Worm (Caenorhabditis elegans): Measurements from ENCODE around the gene vti-1.
"Not testable (repeated sequence)": the region's sequence is repeated elsewhere in the genome, so short reads cannot be mapped to it uniquely, and the experiment has no call there.

vti-1 gene

ce11 chrIV:14792602-14793232, 26.3 kb upstream of the vti-1 start, which contains the start of gene gdi-1:
Gene gdi-1, minus strand, starts transcription at chrIV:14792887.
- TF ChIP-seq T22C8.4 (GFP tag; IDR thresholded peaks at IDR 0.05) (no peak), ztf-29 (GFP tag; IDR thresholded peaks at IDR 0.05) (no peak), med-1 (GFP tag; optimal IDR thresholded peaks at IDR 0.05; ENCODE audit: insufficient read depth) (no peak), ztf-23 (GFP tag; IDR thresholded peaks at IDR 0.05) (no peak), cog-1 (tag; optimal IDR thresholded peaks at IDR 0.05) (no peak), flt-1 (GFP tag; IDR thresholded peaks at IDR 0.05) (no peak), tab-1 (GFP tag; IDR thresholded peaks at IDR 0.05) (no peak), ref-1 (GFP tag; conservative IDR thresholded peaks at IDR 0.05) (no peak), klf-2 (GFP tag; conservative IDR thresholded peaks at IDR 0.05) (no peak)

ce11 chrIV:14790579-14790978, 24.1 kb upstream of the vti-1 start:
- TF ChIP-seq cog-1 (tag; optimal IDR thresholded peaks at IDR 0.05) (no peak), T22C8.4 (GFP tag; IDR thresholded peaks at IDR 0.05) (no peak), flt-1 (GFP tag; IDR thresholded peaks at IDR 0.05) (no peak), ztf-29 (GFP tag; IDR thresholded peaks at IDR 0.05) (no peak), ztf-23 (GFP tag; IDR thresholded peaks at IDR 0.05) (no peak), tab-1 (GFP tag; IDR thresholded peaks at IDR 0.05) (no peak), klf-2 (GFP tag; conservative IDR thresholded peaks at IDR 0.05) (no peak), med-1 (GFP tag; optimal IDR thresholded peaks at IDR 0.05; ENCODE audit: insufficient read depth) (no peak), ref-1 (GFP tag; conservative IDR thresholded peaks at IDR 0.05) (no peak)

- TF ChIP-seq med-1 (GFP tag; optimal IDR thresholded peaks at IDR 0.05; ENCODE audit: insufficient read depth): no peak
- no peak for TF ChIP-seq klf-2 (GFP tag; conservative IDR thresholded peaks at IDR 0.05)
- no peak for TF ChIP-seq ztf-23 (GFP tag; IDR thresholded peaks at IDR 0.05)
- TF ChIP-seq ref-1 (GFP tag; conservative IDR thresholded peaks at IDR 0.05): no peak
- TF ChIP-seq cog-1 (tag; optimal IDR thresholded peaks at IDR 0.05): no peak
- no peak for TF ChIP-seq ztf-29 (GFP tag; IDR thresholded peaks at IDR 0.05)
- TF ChIP-seq tab-1 (GFP tag; IDR thresholded peaks at IDR 0.05): no peak
- TF ChIP-seq T22C8.4 (GFP tag; IDR thresholded peaks at IDR 0.05): no peak
- no peak for TF ChIP-seq flt-1 (GFP tag; IDR thresholded peaks at IDR 0.05)
These were observed 20.1 kb upstream of the vti-1 start, which contains the start of gene melo-1 for ce11 chrIV:14786374-14787136. Gene melo-1, plus strand, starts transcription at chrIV:14787031.

ce11 chrIV:14784481-14784880, 18.0 kb upstream of the vti-1 start, which contains the start of gene nlp-56:
Gene nlp-56, minus strand, starts transcription at chrIV:14784737.
- TF ChIP-seq flt-1 (GFP tag; IDR thresholded peaks at IDR 0.05): no peak
- no peak for TF ChIP-seq tab-1 (GFP tag; IDR thresholded peaks at IDR 0.05)
- no peak for TF ChIP-seq T22C8.4 (GFP tag; IDR thresholded peaks at IDR 0.05)
- TF ChIP-seq med-1 (GFP tag; optimal IDR thresholded peaks at IDR 0.05; ENCODE audit: insufficient read depth): no peak
- TF ChIP-seq klf-2 (GFP tag; conservative IDR thresholded peaks at IDR 0.05): no peak
- TF ChIP-seq ztf-29 (GFP tag; IDR thresholded peaks at IDR 0.05): no peak
- TF ChIP-seq ref-1 (GFP tag; conservative IDR thresholded peaks at IDR 0.05): no peak
- TF ChIP-seq cog-1 (tag; optimal IDR thresholded peaks at IDR 0.05): no peak
- no peak for TF ChIP-seq ztf-23 (GFP tag; IDR thresholded peaks at IDR 0.05)

DNA sequence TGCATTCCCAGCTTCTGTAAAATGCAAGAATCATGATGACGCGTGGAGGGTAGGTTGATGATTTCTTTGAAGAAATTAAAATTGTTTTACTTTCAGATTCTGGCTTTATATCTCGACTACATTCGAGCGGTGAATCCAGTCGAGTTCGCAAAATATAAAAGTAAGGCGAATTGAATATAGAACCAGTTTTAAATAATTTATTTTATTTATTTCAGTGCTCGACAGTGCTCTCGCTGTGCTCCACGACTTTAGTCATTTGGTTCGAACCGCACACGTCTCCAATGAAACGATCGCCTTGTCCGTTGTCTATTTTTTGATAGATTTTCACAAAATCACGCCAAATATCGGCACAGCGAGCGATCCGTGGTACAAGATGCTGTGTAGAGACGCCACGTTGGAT, 15.7 kb upstream of the vti-1 start, which contains the start of gene Y57G11C.1130:
Gene Y57G11C.1130, plus strand, starts transcription at position 301 of the 400 bp plus-strand sequence.
- TF ChIP-seq ztf-23 (GFP tag; IDR thresholded peaks at IDR 0.05) (no peak), tab-1 (GFP tag; IDR thresholded peaks at IDR 0.05) (no peak), ztf-29 (GFP tag; IDR thresholded peaks at IDR 0.05) (no peak), flt-1 (GFP tag; IDR thresholded peaks at IDR 0.05) (no peak), klf-2 (GFP tag; conservative IDR thresholded peaks at IDR 0.05) (no peak), cog-1 (tag; optimal IDR thresholded peaks at IDR 0.05) (no peak), med-1 (GFP tag; optimal IDR thresholded peaks at IDR 0.05; ENCODE audit: insufficient read depth) (no peak), T22C8.4 (GFP tag; IDR thresholded peaks at IDR 0.05) (no peak), ref-1 (GFP tag; conservative IDR thresholded peaks at IDR 0.05) (no peak)

DNA sequence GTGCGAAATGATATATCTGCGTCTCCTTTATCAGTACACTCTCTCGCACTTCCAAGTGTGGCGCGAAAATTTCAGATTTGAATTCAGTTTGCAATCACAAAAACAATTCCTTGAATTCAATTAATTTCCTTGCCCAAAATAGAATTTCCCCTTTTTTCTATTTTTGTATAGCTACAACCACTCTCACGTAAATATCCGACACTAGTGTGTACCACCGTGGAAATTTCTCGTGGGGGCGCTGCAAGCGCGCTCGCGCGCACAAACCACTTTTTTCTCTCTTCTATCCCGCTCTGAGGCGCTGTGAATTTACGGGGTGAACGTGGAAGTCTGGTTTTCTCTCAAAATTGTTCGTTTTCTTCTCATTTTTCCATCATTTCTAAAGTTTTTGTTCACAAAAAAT, 15.1 kb upstream of the vti-1 start, which contains the start of gene Y57G11C.8:
Gene Y57G11C.8, plus strand, starts transcription at position 301 of the 400 bp plus-strand sequence.
- TF ChIP-seq ztf-29 (GFP tag; IDR thresholded peaks at IDR 0.05): no peak
- TF ChIP-seq ref-1 (GFP tag; conservative IDR thresholded peaks at IDR 0.05): no peak
- TF ChIP-seq T22C8.4 (GFP tag; IDR thresholded peaks at IDR 0.05): no peak
- no peak for TF ChIP-seq cog-1 (tag; optimal IDR thresholded peaks at IDR 0.05)
- no peak for TF ChIP-seq med-1 (GFP tag; optimal IDR thresholded peaks at IDR 0.05; ENCODE audit: insufficient read depth)

- not testable (repeated sequence) for TF ChIP-seq T22C8.4 (GFP tag; IDR thresholded peaks at IDR 0.05); klf-2 (GFP tag; conservative IDR thresholded peaks at IDR 0.05); cog-1 (tag; optimal IDR thresholded peaks at IDR 0.05)
These were observed 8.0 kb upstream of the vti-1 start, which contains the start of gene Y57G11C.51 for ce11 chrIV:14774454-14774853. Gene Y57G11C.51, minus strand, starts transcription at chrIV:14774554.

ce11 chrIV:14773280-14774071, 7.0 kb upstream of the vti-1 start, which contains the start of gene Y57G11C.36:
Gene Y57G11C.36, minus strand, starts transcription at chrIV:14773781.
- TF ChIP-seq tab-1 (GFP tag; IDR thresholded peaks at IDR 0.05): 0 out of 2 replicates have a peak, but pooled peaks have one; percentile 18
- TF ChIP-seq klf-2 (GFP tag; conservative IDR thresholded peaks at IDR 0.05): no peak
- TF ChIP-seq med-1 (GFP tag; optimal IDR thresholded peaks at IDR 0.05; ENCODE audit: insufficient read depth): no peak
- TF ChIP-seq T22C8.4 (GFP tag; IDR thresholded peaks at IDR 0.05): no peak
- no peak for TF ChIP-seq flt-1 (GFP tag; IDR thresholded peaks at IDR 0.05)

ce11 chrIV:14771325-14771724, 4.9 kb upstream of the vti-1 start, which contains the start of gene degl-1:
Gene degl-1, minus strand, starts transcription at chrIV:14771425.
- TF ChIP-seq cog-1 (tag; optimal IDR thresholded peaks at IDR 0.05) (no peak), ref-1 (GFP tag; conservative IDR thresholded peaks at IDR 0.05) (no peak), ztf-23 (GFP tag; IDR thresholded peaks at IDR 0.05) (no peak), med-1 (GFP tag; optimal IDR thresholded peaks at IDR 0.05; ENCODE audit: insufficient read depth) (no peak), T22C8.4 (GFP tag; IDR thresholded peaks at IDR 0.05) (no peak), flt-1 (GFP tag; IDR thresholded peaks at IDR 0.05) (no peak), klf-2 (GFP tag; conservative IDR thresholded peaks at IDR 0.05) (no peak), ztf-29 (GFP tag; IDR thresholded peaks at IDR 0.05) (no peak)

Data from whole organism, midembryonic.